Worm (Caenorhabditis elegans) whole organism, L2 larva: Measurements from ENCODE around the gene srd-8.

ENCODE experiments used
- ama-1 ChIP-seq: fragments of 150-350 bp; optimal IDR thresholded peaks from 2 replicates; lab custom pipeline; 2018; ENCODE audit warnings: inconsistent platforms
- ceh-82 ChIP-seq: fragments of 150-350 bp; optimal IDR thresholded peaks from 2 replicates; lab custom pipeline; 2014; ENCODE audit warnings: missing biosample characterization, missing genetic modification characterization
- dmd-4 ChIP-seq: sonication (generic microtip); optimal IDR thresholded peaks from 2 replicates; lab custom pipeline; 2017; ENCODE audit warnings: missing biosample characterization, missing genetic modification characterization
- egl-27 ChIP-seq: sonication (generic microtip); optimal IDR thresholded peaks from 3 replicates; lab custom pipeline; 2017; ENCODE audit warnings: missing biosample characterization, missing genetic modification reagents, missing genetic modification characterization
- elt-1 ChIP-seq: fragments of 150-350 bp; optimal IDR thresholded peaks from 2 replicates; lab custom pipeline; 2014; ENCODE audit warnings: missing biosample characterization, missing genetic modification characterization
- lin-11 ChIP-seq: fragments of 150-350 bp; sonication (generic microtip); optimal IDR thresholded peaks from 2 replicates; lab custom pipeline; 2014; ENCODE audit warnings: missing biosample characterization, missing genetic modification characterization, inconsistent platforms, mixed read lengths
- lsy-2 ChIP-seq, 2 experiments: fragments of 150-350 bp in 1 of 2; sonication (generic microtip) in 1 of 2; optimal IDR thresholded peaks; 2 replicates each; lab custom pipeline; 2014 to 2017; ENCODE audit warnings: missing biosample characterization in 2 of 2, missing genetic modification characterization in 2 of 2
- nhr-237 ChIP-seq: fragments of 150-350 bp; optimal IDR thresholded peaks from 2 replicates; lab custom pipeline; 2014; ENCODE audit warnings: missing biosample characterization, missing genetic modification characterization
- skn-1 ChIP-seq: sonication (generic microtip); optimal IDR thresholded peaks from 2 replicates; lab custom pipeline; 2017; ENCODE audit warnings: missing biosample characterization, missing genetic modification characterization
- unc-62 ChIP-seq: fragments of 150-350 bp; optimal IDR thresholded peaks from 2 replicates; lab custom pipeline; 2014; ENCODE audit warnings: missing biosample characterization, missing genetic modification reagents, missing genetic modification characterization
- ztf-11 ChIP-seq: sonication (generic microtip); optimal IDR thresholded peaks from 2 replicates; lab custom pipeline; 2017; ENCODE audit warnings: missing biosample characterization, missing genetic modification characterization

- TF ChIP-seq dmd-4 (tag; lab: Kevin White, UChicago) (no peak), ama-1 (lab: Kevin White, UChicago) (no peak), ztf-11 (tag; lab: Kevin White, UChicago) (no peak), unc-62 (no peak), lin-11 (tag; lab: Kevin White, UChicago) (no peak), skn-1 (tag; lab: Kevin White, UChicago) (no peak), ceh-82 (tag; lab: Kevin White, UChicago) (no peak), lsy-2 (tag; optimal IDR thresholded peaks at IDR 0.05; lab: Kevin White, UChicago) (no peak), nhr-237 (tag; lab: Kevin White, UChicago) (no peak), elt-1 (tag; lab: Kevin White, UChicago) (no peak), egl-27 (tag; lab: Kevin White, UChicago) (no peak)
Measured at ce11 chrIV:5669459-5669858, 24.0 kb upstream of the srd-8 start, which contains the start of gene T19E7.6.
